Worm (Caenorhabditis elegans) whole organism, L4 larva: ENCODE results near the gene T27E7.4.

ENCODE experiments used
- pqm-1 ChIP-seq: sonication (generic microtip); optimal IDR thresholded peaks from 2 replicates; lab custom pipeline; 2017; ENCODE audit warnings: missing biosample characterization, missing genetic modification characterization
- spr-1 ChIP-seq: sonication (generic microtip); optimal IDR thresholded peaks from 2 replicates; lab custom pipeline; 2016; ENCODE audit warnings: mild to moderate bottlenecking, missing genetic modification characterization, missing compliant biosample characterization
- unc-62 ChIP-seq, 3 experiments: fragments of 150-350 bp in 1 of 3; sonication (generic microtip); optimal IDR thresholded peaks in 2 of 3; peaks in 1 of 3; 1 replicate in 1 of 3; 2 replicates in 2 of 3; lab custom pipeline; 2014 to 2017; ENCODE audit warnings: missing biosample characterization in 3 of 3, missing genetic modification characterization in 3 of 3, missing genetic modification reagents in 3 of 3, missing genotype in 1 of 3

DNA sequence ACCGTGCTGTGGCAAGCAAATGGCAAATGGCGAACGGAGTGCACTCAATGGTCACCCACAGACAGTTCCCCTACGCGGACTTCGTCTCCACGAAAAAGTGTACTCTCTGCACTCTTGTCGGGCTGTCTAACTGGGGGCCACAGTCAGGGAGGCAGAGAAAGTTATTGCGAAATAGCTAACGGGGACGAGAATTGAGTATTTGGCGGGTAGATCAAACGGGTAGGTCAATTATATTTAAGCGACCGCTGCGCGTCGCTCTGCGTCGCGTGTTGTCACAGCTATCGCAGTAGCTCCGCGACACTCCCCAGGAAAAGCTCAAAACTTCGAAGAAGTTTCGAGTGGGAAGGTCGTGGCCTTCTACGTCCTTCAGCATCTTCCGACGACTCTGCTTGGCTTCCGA lies 2.5 kb downstream of the T27E7.4 start:
- no peak for TF ChIP-seq spr-1 (tag; lab: Kevin White, UChicago)
- TF ChIP-seq unc-62 (GFP tag; optimal IDR thresholded peaks at IDR 0.05 in 1 of 2; lab: Kevin White, UChicago) = no peak
- no peak for TF ChIP-seq unc-62 (tag; optimal IDR thresholded peaks at IDR 0.05; lab: Kevin White, UChicago)
- no peak for TF ChIP-seq pqm-1 (tag; lab: Kevin White, UChicago)
